Worm (Caenorhabditis elegans) whole organism, L1 larva: ENCODE results near the gene C01G12.3.

Source experiments
- F16B12.6 ChIP-seq: fragments of 150-350 bp; optimal IDR thresholded peaks from 2 replicates; lab custom pipeline; 2014; ENCODE audit warnings: missing biosample characterization, missing genetic modification characterization
- blmp-1 ChIP-seq: fragments of 150-350 bp; optimal IDR thresholded peaks from 2 replicates; lab custom pipeline; 2014; ENCODE audit warnings: missing biosample characterization, missing genetic modification characterization
- ceh-82 ChIP-seq, 3 experiments: fragments of 150-350 bp in 1 of 3; sonication (generic microtip) in 2 of 3; optimal IDR thresholded peaks; 2 replicates each; lab custom pipeline; 2014 to 2017; ENCODE audit warnings: missing biosample characterization in 3 of 3, missing genetic modification characterization in 3 of 3
- dsc-1 ChIP-seq: sonication (generic microtip); optimal IDR thresholded peaks from 2 replicates; lab custom pipeline; 2016; ENCODE audit warnings: mild to moderate bottlenecking, missing genetic modification characterization, missing compliant biosample characterization
- efl-1 ChIP-seq, 4 experiments: fragments of 150-350 bp; optimal IDR thresholded peaks in 3 of 4; peaks in 1 of 4; 1 replicate in 1 of 4; 2 replicates in 3 of 4; lab custom pipeline; 2014; ENCODE audit warnings: missing biosample characterization in 2 of 4, missing genetic modification characterization in 2 of 4, missing genetic modification reagents in 2 of 4
- efl-3 ChIP-seq: fragments of 200-800 bp; sonication (Bioruptor generic); optimal IDR thresholded peaks from 2 replicates; lab custom pipeline; 2018; ENCODE audit warnings: mild to moderate bottlenecking, missing genetic modification characterization, missing compliant biosample characterization
- egl-13 ChIP-seq: sonication (generic microtip); optimal IDR thresholded peaks from 2 replicates; lab custom pipeline; 2016; ENCODE audit warnings: missing genotype, missing genetic modification reagents, missing genetic modification characterization, missing compliant biosample characterization
- egl-27 ChIP-seq, 2 experiments: fragments of 150-350 bp in 1 of 2; sonication (generic microtip); optimal IDR thresholded peaks; 3 replicates each; lab custom pipeline; 2017 to 2018; ENCODE audit warnings: missing biosample characterization in 2 of 2, missing genetic modification characterization in 2 of 2, missing genetic modification reagents in 2 of 2
- elt-3 ChIP-seq, 6 experiments: fragments of 150-350 bp in 1 of 6; sonication (generic microtip); optimal IDR thresholded peaks; 2 replicates each; lab custom pipeline; 2017 to 2018; ENCODE audit warnings: missing biosample characterization in 6 of 6, missing genetic modification characterization in 6 of 6, inconsistent platforms in 1 of 6
- ets-5 ChIP-seq: fragments of 200-800 bp; sonication (Bioruptor generic); IDR thresholded peaks from 2 replicates; pipeline ENCODE4 v1.3.6; 2022; ENCODE audit warnings: missing genetic modification characterization, missing compliant biosample characterization
- fkh-10 ChIP-seq: sonication (generic microtip); optimal IDR thresholded peaks from 2 replicates; lab custom pipeline; 2017; ENCODE audit warnings: missing biosample characterization, missing genetic modification reagents, missing genetic modification characterization
- fkh-4 ChIP-seq: sonication (generic microtip); optimal IDR thresholded peaks from 2 replicates; lab custom pipeline; 2016; ENCODE audit warnings: missing compliant biosample characterization, missing genetic modification characterization, borderline replicate concordance
- hlh-4 ChIP-seq: sonication (generic microtip); optimal IDR thresholded peaks from 2 replicates; lab custom pipeline; 2016; ENCODE audit warnings: mild to moderate bottlenecking, missing genetic modification characterization, missing compliant biosample characterization
- irx-1 ChIP-seq: sonication (generic microtip); optimal IDR thresholded peaks from 2 replicates; lab custom pipeline; 2016; ENCODE audit warnings: missing genetic modification characterization, missing compliant biosample characterization
- lin-35 ChIP-seq, 2 experiments: fragments of 150-350 bp; optimal IDR thresholded peaks; 2 replicates each; lab custom pipeline; 2014; ENCODE audit warnings: missing biosample characterization in 2 of 2, missing genetic modification characterization in 2 of 2, missing genetic modification reagents in 2 of 2
- lin-39 ChIP-seq: fragments of 150-350 bp; optimal IDR thresholded peaks from 2 replicates; lab custom pipeline; 2014; ENCODE audit warnings: missing biosample characterization, missing genetic modification reagents, missing genetic modification characterization
- lir-3 ChIP-seq: sonication (generic microtip); optimal IDR thresholded peaks from 2 replicates; lab custom pipeline; 2016; ENCODE audit warnings: mild to moderate bottlenecking, missing genetic modification characterization, moderate library complexity, missing compliant biosample characterization; ENCODE audit not compliant: poor library complexity
- mab-9 ChIP-seq: fragments of 200-800 bp; sonication (Bioruptor generic); IDR thresholded peaks from 2 replicates; pipeline ENCODE4 v1.3.6; 2022; ENCODE audit warnings: missing genetic modification reagents, missing genetic modification characterization, missing compliant biosample characterization
- mep-1 ChIP-seq: fragments of 150-350 bp; optimal IDR thresholded peaks from 2 replicates; lab custom pipeline; 2014; ENCODE audit warnings: missing biosample characterization, missing genetic modification characterization
- nhr-11 ChIP-seq: fragments of 150-350 bp; optimal IDR thresholded peaks from 2 replicates; lab custom pipeline; 2014; ENCODE audit warnings: missing biosample characterization, missing genetic modification characterization
- nhr-19 ChIP-seq: fragments of 200-800 bp; sonication (Bioruptor generic); conservative IDR thresholded peaks from 2 replicates; pipeline ENCODE4 v1.3.6; 2022; ENCODE audit warnings: missing genetic modification characterization, missing compliant biosample characterization
- nhr-20 ChIP-seq: sonication (generic microtip); optimal IDR thresholded peaks from 2 replicates; lab custom pipeline; 2016; ENCODE audit warnings: mild to moderate bottlenecking, missing genetic modification characterization, missing compliant biosample characterization
- nhr-71 ChIP-seq: sonication (generic microtip); optimal IDR thresholded peaks from 2 replicates; lab custom pipeline; 2016; ENCODE audit warnings: mild to moderate bottlenecking, missing genetic modification characterization, moderate library complexity, missing compliant biosample characterization
- nhr-76 ChIP-seq: sonication (generic microtip); optimal IDR thresholded peaks from 2 replicates; lab custom pipeline; 2017; ENCODE audit warnings: missing biosample characterization, missing genetic modification characterization
- nhr-84 ChIP-seq: sonication (generic microtip); optimal IDR thresholded peaks from 2 replicates; lab custom pipeline; 2017; ENCODE audit warnings: missing biosample characterization, missing genetic modification characterization
- nhr-85 ChIP-seq: sonication (generic microtip); peaks from one replicate; lab custom pipeline; 2016; ENCODE audit warnings: missing genetic modification characterization, inconsistent platforms, missing compliant biosample characterization
- snpc-4 ChIP-seq: fragments of 150-350 bp; optimal IDR thresholded peaks from 2 replicates; lab custom pipeline; 2014; ENCODE audit warnings: missing biosample characterization, missing genetic modification characterization
- sptf-1 ChIP-seq: fragments of 150-350 bp; optimal IDR thresholded peaks from 2 replicates; lab custom pipeline; 2014; ENCODE audit warnings: missing biosample characterization, missing genetic modification characterization
- unc-130 ChIP-seq: fragments of 150-350 bp; optimal IDR thresholded peaks from 2 replicates; lab custom pipeline; 2017; ENCODE audit warnings: missing biosample characterization, missing genetic modification characterization, inconsistent platforms
- unc-30 ChIP-seq: sonication (generic microtip); optimal IDR thresholded peaks from 2 replicates; lab custom pipeline; 2017; ENCODE audit warnings: missing biosample characterization, missing genetic modification characterization
- unc-62 ChIP-seq: fragments of 150-350 bp; optimal IDR thresholded peaks from 2 replicates; lab custom pipeline; 2014; ENCODE audit warnings: missing biosample characterization, missing genetic modification reagents, missing genetic modification characterization
- unc-98 ChIP-seq: fragments of 200-800 bp; sonication (Bioruptor generic); IDR thresholded peaks from 2 replicates; pipeline ENCODE4 v1.3.6; 2022; ENCODE audit warnings: missing genetic modification characterization, missing compliant biosample characterization
- xbp-1 ChIP-seq: sonication (generic microtip); optimal IDR thresholded peaks from 2 replicates; lab custom pipeline; 2016; ENCODE audit warnings: missing genetic modification characterization, missing compliant biosample characterization
- ztf-11 ChIP-seq, 2 experiments: sonication (generic microtip); optimal IDR thresholded peaks; 2 replicates each; lab custom pipeline; 2016 to 2017; ENCODE audit warnings: missing genetic modification characterization in 2 of 2, missing biosample characterization in 1 of 2, missing compliant biosample characterization in 1 of 2

Gene C01G12.3

DNA sequence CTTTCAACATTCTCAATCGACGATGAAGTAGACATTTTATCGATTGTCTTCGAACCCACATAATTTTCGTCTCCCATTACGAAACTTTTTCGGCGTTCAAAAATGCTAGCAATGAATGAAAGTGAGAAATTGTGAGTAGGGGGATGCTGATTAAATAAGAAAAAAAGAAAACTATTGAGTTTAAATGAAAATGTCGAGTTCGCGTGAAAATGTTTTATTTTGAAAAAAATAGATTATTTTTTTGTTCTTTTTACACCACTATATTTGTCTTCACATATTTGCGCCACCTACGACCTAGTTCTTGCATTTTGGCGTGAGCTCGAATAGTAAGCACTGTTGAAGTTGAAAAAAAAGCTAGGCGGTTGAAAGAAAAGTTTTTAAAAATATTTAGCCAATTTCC, at the start of gene C01G12.3:
Gene C01G12.3 (minus strand): TSS at position 101 of the 400 bp plus-strand sequence.
- TF ChIP-seq nhr-19 = no peak

DNA sequence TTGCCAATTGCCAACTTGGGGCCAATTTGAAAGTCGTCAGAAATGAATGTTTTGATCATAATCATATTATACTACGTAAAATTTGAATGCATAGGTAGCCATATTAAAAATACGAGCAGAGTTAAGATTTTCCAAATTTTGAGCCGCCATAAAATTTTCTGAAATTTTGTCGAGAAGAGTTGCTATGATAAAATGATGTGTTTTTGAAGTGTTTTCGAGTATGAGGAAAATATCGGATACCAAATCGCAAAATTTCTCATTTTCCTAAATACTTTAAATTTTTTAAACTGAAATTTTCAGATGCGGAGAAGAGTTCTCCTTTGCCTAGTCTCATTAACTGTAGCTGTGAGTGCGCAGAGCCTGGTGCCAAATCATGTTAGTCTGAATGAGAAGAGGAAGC, 45.2 kb upstream of the C01G12.3 start, which contains the start of gene tag-297:
Gene tag-297 (plus strand): TSS at position 301 of the 400 bp plus-strand sequence.
- TF ChIP-seq dsc-1 (tag; lab: Kevin White, UChicago) (no peak), elt-3 (tag; optimal IDR thresholded peaks at IDR 0.05; lab: Kevin White, UChicago) (no peak), unc-62 (GFP tag; lab: Kevin White, UChicago) (no peak)

DNA sequence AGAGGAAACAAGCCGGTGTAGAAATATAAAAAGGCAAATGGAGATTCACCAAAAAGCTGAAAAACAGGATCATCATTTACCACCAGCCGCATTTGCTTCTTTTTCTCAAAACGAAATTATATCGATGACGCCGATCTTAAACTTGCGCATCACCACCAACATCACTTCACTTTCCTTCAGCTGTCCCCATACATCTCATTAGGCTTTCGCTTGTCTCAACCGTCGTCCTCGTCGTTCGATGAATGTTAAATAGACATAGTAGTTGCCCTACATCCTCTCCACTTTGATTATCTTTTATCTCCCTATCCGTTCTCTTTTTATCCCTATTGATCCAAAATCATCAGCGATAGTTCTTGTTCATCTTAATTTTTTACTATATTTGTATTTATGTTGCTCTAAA, 44.8 kb upstream of the C01G12.3 start:
- TF ChIP-seq lin-39 = no peak
- no peak for TF ChIP-seq nhr-84 (tag; lab: Kevin White, UChicago)
- no peak for TF ChIP-seq lir-3
- peak; percentile 97 for TF ChIP-seq blmp-1 (tag; lab: Kevin White, UChicago)
- no peak for TF ChIP-seq unc-98 (GFP tag; lab: Robert Waterston, UW)

DNA sequence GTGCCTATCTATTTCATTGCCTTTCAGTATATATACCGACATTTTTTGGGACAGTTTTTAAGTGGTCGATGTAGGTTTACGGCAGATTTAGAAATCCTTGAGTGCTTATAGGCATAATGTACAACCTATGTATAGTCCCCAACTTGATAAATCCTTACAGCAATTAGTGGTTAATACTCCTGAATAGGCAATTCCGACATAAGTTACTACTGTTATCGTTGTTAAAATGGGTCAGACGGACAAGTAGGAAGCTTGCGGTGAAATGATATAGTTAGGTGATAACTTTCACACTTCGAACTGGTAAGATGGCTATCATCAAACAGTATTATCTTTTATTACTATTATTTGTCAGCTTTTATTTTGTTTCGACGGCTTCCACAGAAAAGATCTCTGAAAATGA, 40.7 kb upstream of the C01G12.3 start, which contains the start of gene mltn-10:
Gene mltn-10 (plus strand): TSS at position 301 of the 400 bp plus-strand sequence.
- no peak for TF ChIP-seq snpc-4 (tag; lab: Kevin White, UChicago)
- TF ChIP-seq unc-62 (GFP tag; lab: Kevin White, UChicago) = no peak

DNA sequence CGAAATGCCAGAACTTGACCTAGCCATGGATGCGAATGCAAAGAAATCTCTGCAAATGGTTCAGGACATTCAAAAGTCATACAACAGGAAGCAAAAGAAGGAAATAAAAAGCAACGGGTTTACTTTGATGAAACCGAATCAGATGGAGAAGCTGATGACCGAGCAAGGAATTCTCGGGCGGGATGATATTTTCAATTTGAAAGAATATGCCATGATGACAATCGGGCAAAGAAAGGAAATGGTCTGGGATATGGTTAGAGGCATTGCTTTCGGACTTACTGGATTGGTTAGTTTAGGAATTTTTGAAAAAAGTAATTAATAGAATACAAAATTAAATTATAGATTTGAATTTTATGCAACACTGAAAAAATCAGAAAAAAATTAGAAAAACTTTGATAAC, 38.6 kb upstream of the C01G12.3 start:
- TF ChIP-seq fkh-10 = no peak
- TF ChIP-seq nhr-85 = no peak
- no peak for TF ChIP-seq nhr-71 (tag; lab: Kevin White, UChicago)
- TF ChIP-seq snpc-4 (tag; lab: Kevin White, UChicago) = no peak
- no peak for TF ChIP-seq mab-9 (GFP tag; lab: Robert Waterston, UW)
- no peak for TF ChIP-seq mep-1 (tag; lab: Kevin White, UChicago)
- TF ChIP-seq, all 84 proteins: peak for 0

DNA sequence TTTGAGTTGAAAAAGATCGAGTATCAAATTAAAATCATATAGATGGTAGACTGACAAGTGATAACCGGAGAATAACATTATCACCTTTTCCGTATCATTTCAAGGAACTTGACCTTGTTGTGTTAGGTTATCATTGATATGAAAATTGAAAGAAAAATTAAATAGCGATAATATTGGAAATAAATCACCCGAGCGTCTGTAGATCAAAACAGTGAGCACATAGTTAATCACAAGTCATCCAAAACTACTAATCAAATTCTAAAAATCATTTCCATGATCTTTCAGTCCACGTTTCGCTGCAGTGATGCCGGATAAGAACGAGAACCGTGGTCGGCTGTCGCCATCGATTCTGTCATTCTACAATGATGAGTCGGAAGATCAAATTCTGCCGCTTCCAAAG, 37.7 kb upstream of the C01G12.3 start:
- TF ChIP-seq nhr-76 (tag; lab: Kevin White, UChicago) (no peak), elt-3 (tag; optimal IDR thresholded peaks at IDR 0.05; lab: Kevin White, UChicago) (peak in 1 of 6 experiments; percentile 13), dsc-1 (tag; lab: Kevin White, UChicago) (no peak), nhr-85 (peak; percentile 50), fkh-10 (no peak)

DNA sequence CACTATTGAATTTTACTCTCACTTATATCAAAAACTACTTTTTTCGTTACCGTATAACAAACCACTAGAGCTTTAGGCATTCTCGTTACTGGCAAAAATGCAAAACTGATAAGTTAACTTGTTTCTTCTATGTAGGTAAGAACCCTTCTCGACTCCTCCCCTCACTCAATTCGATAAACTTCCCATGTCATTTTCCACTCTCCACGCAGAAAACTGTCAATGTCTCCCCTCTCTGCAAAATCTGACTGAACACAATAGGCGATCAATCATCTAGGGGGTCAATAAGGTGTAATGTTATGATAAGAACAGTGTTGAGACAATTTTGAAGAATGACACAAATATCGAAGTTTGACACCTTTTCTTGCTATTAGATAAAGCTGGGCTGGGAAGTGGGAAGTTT, 36.7 kb upstream of the C01G12.3 start:
- TF ChIP-seq elt-3 (tag; optimal IDR thresholded peaks at IDR 0.05; lab: Kevin White, UChicago) (peak in 2 of 6 experiments; percentile 6 to 12), blmp-1 (tag; lab: Kevin White, UChicago) (peak; percentile 11), irx-1 (tag; lab: Kevin White, UChicago) (no peak), mab-9 (GFP tag; lab: Robert Waterston, UW) (0 out of 2 replicates have a peak, but pooled peaks have one; percentile 32), fkh-4 (tag; lab: Kevin White, UChicago) (no peak), nhr-85 (peak; percentile 29), F16B12.6 (tag; lab: Kevin White, UChicago) (no peak)

DNA sequence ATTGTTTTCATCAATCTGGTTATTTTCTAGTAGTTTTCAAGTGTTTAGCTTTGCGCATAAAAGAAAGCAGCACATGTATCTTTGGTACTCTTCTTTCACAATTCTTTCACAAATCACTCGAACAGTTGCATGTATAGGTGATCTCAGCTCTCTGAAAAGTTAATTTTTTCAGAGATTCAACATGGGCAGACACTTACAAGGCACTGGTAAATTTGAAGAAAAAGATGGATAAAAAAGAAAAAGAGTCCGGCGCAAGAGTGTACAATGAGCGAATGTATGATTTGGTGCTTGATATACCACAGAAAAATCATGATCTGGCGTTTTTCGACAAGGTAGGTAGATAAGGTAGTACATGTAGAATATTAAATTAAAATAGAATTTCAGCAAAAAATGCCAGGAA, 36.1 kb upstream of the C01G12.3 start:
- no peak for TF ChIP-seq sptf-1 (tag; lab: Kevin White, UChicago)

DNA sequence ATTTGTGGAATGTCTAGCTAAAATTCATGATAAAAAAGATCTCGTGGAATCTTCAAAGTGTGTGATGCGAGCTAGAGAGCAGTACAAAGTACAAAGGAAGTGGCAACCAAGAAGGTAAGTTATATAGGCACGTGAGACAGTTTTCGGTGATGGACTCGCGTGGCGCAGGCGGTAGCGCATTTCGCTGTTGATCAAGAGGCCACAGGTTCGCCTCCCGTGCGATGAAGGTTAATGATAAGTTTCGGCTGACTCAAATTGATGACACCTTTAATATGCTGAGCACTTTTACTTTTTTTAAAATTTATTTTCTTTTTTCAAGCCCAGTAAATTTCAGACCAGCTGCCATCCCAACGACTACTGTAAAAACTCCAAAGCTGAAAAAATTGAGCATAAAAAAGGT, 34.8 kb upstream of the C01G12.3 start:
- TF ChIP-seq unc-130 (no peak), nhr-71 (tag; lab: Kevin White, UChicago) (peak; percentile 45), efl-1 (optimal IDR thresholded peaks at IDR 0.05; lab: Kevin White, UChicago) (peak in 1 of 2 experiments; percentile 14), efl-1 (GFP tag; optimal IDR thresholded peaks at IDR 0.05 in 1 of 2; lab: Kevin White, UChicago) (peak in 1 of 2 experiments; percentile 92), hlh-4 (tag; lab: Kevin White, UChicago) (no peak), irx-1 (tag; lab: Kevin White, UChicago) (no peak), ets-5 (GFP tag; lab: Robert Waterston, UW) (no peak), egl-27 (tag; optimal IDR thresholded peaks at IDR 0.05; lab: Kevin White, UChicago) (no peak), fkh-10 (no peak), nhr-20 (tag; lab: Kevin White, UChicago) (peak; percentile 28), ceh-82 (tag; optimal IDR thresholded peaks at IDR 0.05; lab: Kevin White, UChicago) (no peak), blmp-1 (tag; lab: Kevin White, UChicago) (no peak), dsc-1 (tag; lab: Kevin White, UChicago) (no peak), egl-13 (no peak), ztf-11 (tag; optimal IDR thresholded peaks at IDR 0.05; lab: Kevin White, UChicago) (no peak), nhr-11 (tag; lab: Kevin White, UChicago) (no peak), unc-30 (tag; lab: Kevin White, UChicago) (no peak), xbp-1 (no peak), efl-3 (GFP tag; lab: Kevin White, UChicago) (no peak), lin-35 (GFP tag; optimal IDR thresholded peaks at IDR 0.05; lab: Kevin White, UChicago) (peak in 1 of 2 experiments; percentile 59)
